Fruit fly (Drosophila melanogaster) whole organism, wandering third instar larva: ENCODE data around the gene CG13390.

Experiments
- CrebA ChIP-seq: fragments of 200-800 bp; sonication (Bioruptor generic); optimal IDR thresholded peaks from 2 replicates; lab custom pipeline; 2016; ENCODE audit warnings: missing biosample characterization, mild to moderate bottlenecking, missing genetic modification characterization, borderline replicate concordance
- HLH106 ChIP-seq: fragments of 200-800 bp; optimal IDR thresholded peaks from 3 replicates; lab custom pipeline; 2019; ENCODE audit warnings: missing biosample characterization, mild to moderate bottlenecking, missing genetic modification characterization, moderate library complexity
- N ChIP-seq: fragments of >200 bp; optimal IDR thresholded peaks from 2 replicates; lab custom pipeline; 2018; ENCODE audit warnings: missing biosample characterization, missing external identifiers, missing genetic modification characterization
- Sp1 ChIP-seq: fragments of 200-800 bp; sonication (Bioruptor generic); optimal IDR thresholded peaks from 3 replicates; lab custom pipeline; 2019; ENCODE audit warnings: missing biosample characterization, mild to moderate bottlenecking, missing genetic modification characterization, moderate library complexity
- dl ChIP-seq, 2 experiments: fragments of 175-275, 200-275 bp in 1 of 2; fragments of 200-275 bp in 1 of 2; sonication (Bioruptor generic); optimal IDR thresholded peaks; lab custom pipeline; 2018; ENCODE audit warnings: mild to moderate bottlenecking in 2 of 2, missing biosample characterization in 2 of 2, missing genetic modification characterization in 2 of 2, moderate library complexity in 2 of 2; ENCODE audit not compliant: partially characterized antibody in 2 of 2, insufficient read depth in 1 of 2
- fru ChIP-seq: fragments of 200-800 bp; sonication (Bioruptor generic); optimal IDR thresholded peaks from 3 replicates; lab custom pipeline; 2016; ENCODE audit warnings: missing biosample characterization, mild to moderate bottlenecking, missing genetic modification characterization
- h ChIP-seq: fragments of 200-800 bp; sonication (Bioruptor generic); optimal IDR thresholded peaks from 3 replicates; lab custom pipeline; 2016; ENCODE audit warnings: missing biosample characterization, mild to moderate bottlenecking, missing genetic modification characterization
- lola ChIP-seq: fragments of >200 bp; optimal IDR thresholded peaks from 2 replicates; lab custom pipeline; 2017; ENCODE audit warnings: missing biosample characterization, missing genetic modification characterization
- pan ChIP-seq: fragments of >200 bp; optimal IDR thresholded peaks from 2 replicates; lab custom pipeline; 2017
- psq ChIP-seq: fragments of 200-800 bp; sonication (Bioruptor generic); optimal IDR thresholded peaks from 3 replicates; lab custom pipeline; 2017; ENCODE audit warnings: missing biosample characterization, mild to moderate bottlenecking, missing genetic modification characterization, moderate library complexity
- tai ChIP-seq: sonication (Bioruptor generic); optimal IDR thresholded peaks from 2 replicates; lab custom pipeline; 2016; ENCODE audit warnings: missing biosample characterization, missing genetic modification characterization
- usp ChIP-seq: fragments of >200 bp; optimal IDR thresholded peaks from 2 replicates; lab custom pipeline; 2017; ENCODE audit warnings: missing biosample characterization, missing genetic modification characterization

DNA sequence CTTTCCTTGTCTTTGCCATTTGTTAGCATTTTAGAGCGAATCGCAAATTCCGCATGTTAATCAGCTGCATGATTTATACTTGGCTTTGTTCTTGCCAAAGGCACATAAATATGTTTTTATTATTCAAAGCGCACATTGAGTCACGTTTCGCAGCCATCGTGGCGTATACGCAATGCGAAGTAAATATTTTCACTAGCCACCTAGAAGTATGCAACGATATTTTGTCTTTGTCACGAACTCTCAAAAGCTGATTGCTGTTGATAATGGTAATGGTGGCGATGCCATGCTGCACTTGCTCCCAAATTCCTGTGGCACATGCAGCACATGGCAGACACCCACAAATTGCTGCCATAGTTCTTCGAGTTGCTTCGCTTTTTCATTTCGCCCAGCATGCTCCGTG lies 41.9 kb downstream of the CG13390 start:
- TF ChIP-seq h (GFP tag; lab: Kevin White, UChicago): no peak
- TF ChIP-seq pan (lab: Kevin White, UChicago): no peak
- TF ChIP-seq fru: no peak
- no peak for TF ChIP-seq psq (GFP tag; lab: Kevin White, UChicago)
- TF ChIP-seq CrebA (GFP tag; lab: Kevin White, UChicago): no peak
- TF ChIP-seq usp (GFP tag; lab: Kevin White, UChicago): no peak
- TF ChIP-seq N (GFP tag; lab: Kevin White, UChicago): no peak
- TF ChIP-seq HLH106: no peak
- TF ChIP-seq dl (GFP tag; optimal IDR thresholded peaks at IDR 0.05; lab: Kevin White, UChicago; ENCODE audit: insufficient read depth in 1 of 2, partially characterized antibody in 2 of 2): no peak
- TF ChIP-seq Sp1 (GFP tag; lab: Kevin White, UChicago): no peak
- TF ChIP-seq tai: no peak
- no peak for TF ChIP-seq lola (GFP tag; lab: Kevin White, UChicago)
